Worm (Caenorhabditis elegans) whole organism, mixed stage, embryonic: Measurements from ENCODE around the gene ost-1.
A peak's percentile ranks its signal among the peaks of the same experiment; 100 is the strongest.

ENCODE experiments used
- M03D4.4 ChIP-seq: sonication (generic microtip); optimal IDR thresholded peaks from 2 replicates; lab custom pipeline; 2017; ENCODE audit warnings: mild to moderate bottlenecking, missing genetic modification characterization, missing compliant biosample characterization
- bed-3 ChIP-seq: fragments of 200-800 bp; sonication (Bioruptor generic); optimal IDR thresholded peaks from 3 replicates; lab custom pipeline; 2018; ENCODE audit warnings: mild to moderate bottlenecking, missing genetic modification characterization, moderate library complexity, missing compliant biosample characterization
- blmp-1 ChIP-seq: fragments of 150-350 bp; optimal IDR thresholded peaks from 2 replicates; lab custom pipeline; 2014; ENCODE audit warnings: missing biosample characterization, missing genetic modification characterization
- ceh-39 ChIP-seq: fragments of 150-350 bp; optimal IDR thresholded peaks from 2 replicates; lab custom pipeline; 2014; ENCODE audit warnings: missing biosample characterization, missing genetic modification characterization
- ceh-43 ChIP-seq: fragments of 200-800 bp; sonication (Bioruptor generic); optimal IDR thresholded peaks from 2 replicates; lab custom pipeline; 2018; ENCODE audit warnings: mild to moderate bottlenecking, missing genetic modification characterization, moderate library complexity, missing compliant biosample characterization
- ceh-83 ChIP-seq: fragments of 200-800 bp; sonication (Bioruptor generic); optimal IDR thresholded peaks from 2 replicates; lab custom pipeline; 2018; ENCODE audit warnings: mild to moderate bottlenecking, missing genetic modification characterization, missing compliant biosample characterization
- cnd-1 ChIP-seq: fragments of 200-800 bp; sonication (Bioruptor generic); optimal IDR thresholded peaks from 2 replicates; lab custom pipeline; 2018; ENCODE audit warnings: mild to moderate bottlenecking, missing genetic modification characterization, missing compliant biosample characterization
- elt-1 ChIP-seq: sonication (generic microtip); optimal IDR thresholded peaks from 2 replicates; lab custom pipeline; 2017; ENCODE audit warnings: missing genetic modification characterization, mild to moderate bottlenecking, missing compliant biosample characterization, antibody characterized with exemption, moderate library complexity, borderline replicate concordance; ENCODE audit not compliant: insufficient read depth
- elt-3 ChIP-seq: fragments of 150-350 bp; optimal IDR thresholded peaks from 2 replicates; lab custom pipeline; 2014; ENCODE audit warnings: missing biosample characterization, missing genetic modification characterization
- hlh-1 ChIP-seq: fragments of 150-350 bp; optimal IDR thresholded peaks from 2 replicates; lab custom pipeline; 2014; ENCODE audit warnings: missing biosample characterization, missing genetic modification reagents, missing genetic modification characterization
- lsy-2 ChIP-seq: fragments of 150-350 bp; optimal IDR thresholded peaks from 2 replicates; lab custom pipeline; 2014; ENCODE audit warnings: missing biosample characterization, missing genetic modification characterization
- mab-5 ChIP-seq: fragments of 150-350 bp; optimal IDR thresholded peaks from 2 replicates; lab custom pipeline; 2014; ENCODE audit warnings: missing biosample characterization, missing genetic modification characterization
- mls-2 ChIP-seq: sonication (generic microtip); optimal IDR thresholded peaks from 2 replicates; lab custom pipeline; 2016; ENCODE audit warnings: mild to moderate bottlenecking, missing genetic modification characterization, moderate library complexity, missing compliant biosample characterization
- nhr-12 ChIP-seq: fragments of 150-350 bp; optimal IDR thresholded peaks from 2 replicates; lab custom pipeline; 2014; ENCODE audit warnings: missing biosample characterization, missing genetic modification characterization
- nhr-2 ChIP-seq: fragments of 150-350 bp; optimal IDR thresholded peaks from 2 replicates; lab custom pipeline; 2014; ENCODE audit warnings: missing biosample characterization, missing genetic modification characterization
- nhr-237 ChIP-seq: fragments of 150-350 bp; optimal IDR thresholded peaks from 2 replicates; lab custom pipeline; 2014; ENCODE audit warnings: missing biosample characterization, missing genetic modification characterization
- nhr-28 ChIP-seq: fragments of 150-350 bp; optimal IDR thresholded peaks from 2 replicates; lab custom pipeline; 2014; ENCODE audit warnings: missing biosample characterization, missing genetic modification characterization
- nhr-76 ChIP-seq: sonication (generic microtip); optimal IDR thresholded peaks from 2 replicates; lab custom pipeline; 2017; ENCODE audit warnings: missing biosample characterization, missing genetic modification characterization
- pha-4 ChIP-seq: fragments of 150-350 bp; optimal IDR thresholded peaks from 2 replicates; lab custom pipeline; 2018; ENCODE audit warnings: missing biosample characterization, missing genetic modification reagents, missing genetic modification characterization
- sem-2 ChIP-seq: fragments of 200-800 bp; sonication (Bioruptor generic); optimal IDR thresholded peaks from 2 replicates; lab custom pipeline; 2018; ENCODE audit warnings: mild to moderate bottlenecking, missing genetic modification characterization, missing compliant biosample characterization
- sptf-1 ChIP-seq: sonication (generic microtip); optimal IDR thresholded peaks from 2 replicates; lab custom pipeline; 2017; ENCODE audit warnings: mild to moderate bottlenecking, missing genetic modification characterization, moderate library complexity, missing compliant biosample characterization
- tbx-8 ChIP-seq: fragments of 200-800 bp; sonication (Bioruptor generic); optimal IDR thresholded peaks from 2 replicates; lab custom pipeline; 2018; ENCODE audit warnings: mild to moderate bottlenecking, missing genetic modification characterization, moderate library complexity, missing compliant biosample characterization
- unc-120 ChIP-seq: sonication (generic microtip); optimal IDR thresholded peaks from 2 replicates; lab custom pipeline; 2017; ENCODE audit warnings: missing genetic modification characterization, missing compliant biosample characterization; ENCODE audit not compliant: poor library complexity, severe bottlenecking
- unc-39 ChIP-seq: fragments of 150-350 bp; optimal IDR thresholded peaks from 2 replicates; lab custom pipeline; 2014; ENCODE audit warnings: missing biosample characterization, missing genetic modification characterization
- unc-62 ChIP-seq: fragments of 150-350 bp; optimal IDR thresholded peaks from 2 replicates; lab custom pipeline; 2014; ENCODE audit warnings: missing biosample characterization, missing genetic modification reagents, missing genetic modification characterization
- ztf-11 ChIP-seq: fragments of 150-350 bp; optimal IDR thresholded peaks from 2 replicates; lab custom pipeline; 2014; ENCODE audit warnings: missing biosample characterization, missing genetic modification characterization

ost-1 gene

ce11 chrIV:1107190-1107589, at the start of gene ost-1:
TSS of gene ost-1 (plus strand) at chrIV:1107396.
- TF ChIP-seq unc-62 (GFP tag; lab: Kevin White, UChicago) = peak; percentile 87
- peak; percentile 74 for TF ChIP-seq hlh-1 (tag; lab: Kevin White, UChicago)
- peak; percentile 78 for TF ChIP-seq unc-120 (tag; lab: Kevin White, UChicago)
- TF ChIP-seq ztf-11 (tag; lab: Kevin White, UChicago) = no peak

- TF ChIP-seq M03D4.4 (no peak), bed-3 (GFP tag; lab: Kevin White, UChicago) (no peak), unc-62 (GFP tag; lab: Kevin White, UChicago) (no peak), unc-120 (tag; lab: Kevin White, UChicago) (no peak), sptf-1 (tag; lab: Kevin White, UChicago) (no peak), elt-1 (tag; lab: Kevin White, UChicago) (no peak), elt-3 (tag; lab: Kevin White, UChicago) (no peak), nhr-12 (tag; lab: Kevin White, UChicago) (no peak), cnd-1 (no peak), ceh-43 (GFP tag; lab: Kevin White, UChicago) (no peak), sem-2 (no peak), nhr-76 (tag; lab: Kevin White, UChicago) (no peak), nhr-28 (tag; lab: Kevin White, UChicago) (no peak), blmp-1 (no peak), unc-39 (tag; lab: Kevin White, UChicago) (no peak), nhr-237 (tag; lab: Kevin White, UChicago) (no peak)
Measured at ce11 chrIV:1058504-1058903, 48.7 kb upstream of the ost-1 start.

ce11 chrIV:1063058-1063457, 44.1 kb upstream of the ost-1 start:
- no peak for TF ChIP-seq mls-2 (tag; lab: Kevin White, UChicago)
- no peak for TF ChIP-seq tbx-8 (GFP tag; lab: Kevin White, UChicago)
- no peak for TF ChIP-seq ceh-43 (GFP tag; lab: Kevin White, UChicago)
- TF ChIP-seq unc-39 (tag; lab: Kevin White, UChicago) = no peak

ce11 chrIV:1064289-1064848, 42.8 kb upstream of the ost-1 start:
- TF ChIP-seq M03D4.4 (no peak), nhr-28 (tag; lab: Kevin White, UChicago) (no peak), unc-62 (GFP tag; lab: Kevin White, UChicago) (no peak), lsy-2 (no peak), unc-120 (tag; lab: Kevin White, UChicago) (no peak), ceh-43 (GFP tag; lab: Kevin White, UChicago) (no peak), ceh-83 (GFP tag; lab: Kevin White, UChicago) (no peak), mls-2 (tag; lab: Kevin White, UChicago) (no peak), mab-5 (no peak), blmp-1 (no peak)

- TF ChIP-seq ztf-11 (tag; lab: Kevin White, UChicago) (no peak), ceh-39 (tag; lab: Kevin White, UChicago) (no peak), ceh-43 (GFP tag; lab: Kevin White, UChicago) (no peak), cnd-1 (no peak), unc-62 (GFP tag; lab: Kevin White, UChicago) (no peak), tbx-8 (GFP tag; lab: Kevin White, UChicago) (no peak), mab-5 (no peak), nhr-76 (tag; lab: Kevin White, UChicago) (no peak), nhr-2 (tag; lab: Kevin White, UChicago) (no peak), sem-2 (no peak)
Measured at ce11 chrIV:1065569-1065968, 41.6 kb upstream of the ost-1 start.

- TF ChIP-seq M03D4.4 = peak; percentile 31
- TF ChIP-seq pha-4 (tag; lab: Kevin White, UChicago) = peak; percentile 16
- TF ChIP-seq sptf-1 (tag; lab: Kevin White, UChicago) = peak; percentile 51
- TF ChIP-seq unc-120 (tag; lab: Kevin White, UChicago) = no peak
Measured at ce11 chrIV:1067430-1067829, 39.8 kb upstream of the ost-1 start, which contains the start of gene znf-782. TSS of gene znf-782 (minus strand) at chrIV:1067525.
